Worm (Caenorhabditis elegans): Measurements from ENCODE around the gene noah-2.

The noah-2 gene

ce11 chrIV:14113621-14114020, 22.6 kb downstream of the noah-2 start (continued):
- TF ChIP-seq snpc-1.3 (tag; optimal IDR thresholded peaks at IDR 0.05; ENCODE audit: insufficient read depth) (peak; percentile 51), B0035.1 (tag; optimal IDR thresholded peaks at IDR 0.05) (no peak), ztf-18 (tag; optimal IDR thresholded peaks at IDR 0.05) (no peak), ZK185.1 (tag; optimal IDR thresholded peaks at IDR 0.05; ENCODE audit: poor library complexity, severe bottlenecking) (no peak), cebp-2 (GFP tag; IDR thresholded peaks at IDR 0.05) (0 out of 2 replicates have a peak, but pooled peaks have one; percentile 25), F23B12.7 (tag; optimal IDR thresholded peaks at IDR 0.05; ENCODE audit: insufficient read depth) (no peak), dpff-1 (tag; optimal IDR thresholded peaks at IDR 0.05) (no peak), lin-26 (GFP tag; IDR thresholded peaks at IDR 0.05) (no peak), lsy-27 (tag; optimal IDR thresholded peaks at IDR 0.05; ENCODE audit: borderline replicate concordance, insufficient read depth) (no peak), nhr-120 (GFP tag; IDR thresholded peaks at IDR 0.05) (no peak), nhr-27 (tag; optimal IDR thresholded peaks at IDR 0.05) (no peak), egl-44 (GFP tag; IDR thresholded peaks at IDR 0.05) (no peak), dpl-1 (GFP tag; optimal IDR thresholded peaks at IDR 0.05) (no peak), F39B2.1 (GFP tag; IDR thresholded peaks at IDR 0.05) (no peak), egrh-3 (GFP tag; IDR thresholded peaks at IDR 0.05) (no peak), B0019.2 (GFP tag; conservative IDR thresholded peaks at IDR 0.05) (no peak), attf-6 (GFP tag; IDR thresholded peaks at IDR 0.05) (peak; percentile 57; the same call in 1 of the 2 replicates), die-1 (tag; optimal IDR thresholded peaks at IDR 0.05) (no peak), ama-1 (optimal IDR thresholded peaks at IDR 0.05) (no peak), ama-1 (GFP tag; optimal IDR thresholded peaks at IDR 0.05) (no peak), hlh-12 (tag; optimal IDR thresholded peaks at IDR 0.05) (no peak), pha-4 (tag; optimal IDR thresholded peaks at IDR 0.05) (no peak), dox-1 (GFP tag; IDR thresholded peaks at IDR 0.05) (no peak), ekl-4 (GFP tag; IDR thresholded peaks at IDR 0.05) (no peak), T26A5.8 (tag; optimal IDR thresholded peaks at IDR 0.05) (no peak), ceh-40 (GFP tag; IDR thresholded peaks at IDR 0.05) (no peak), nhr-179 (tag; optimal IDR thresholded peaks at IDR 0.05) (no peak)

- no peak for TF ChIP-seq hlh-26 (GFP tag; conservative IDR thresholded peaks at IDR 0.05)
- peak; percentile 79 for TF ChIP-seq attf-6 (GFP tag; IDR thresholded peaks at IDR 0.05)
- TF ChIP-seq somi-1 (GFP tag; optimal IDR thresholded peaks at IDR 0.05), result no peak
- TF ChIP-seq hsf-1 (GFP tag; IDR thresholded peaks at IDR 0.05), result no peak
- TF ChIP-seq nhr-120 (GFP tag; IDR thresholded peaks at IDR 0.05), result no peak
- TF ChIP-seq xnd-1 (tag; optimal IDR thresholded peaks at IDR 0.05), result no peak
- no peak for TF ChIP-seq F37B4.10 (GFP tag; IDR thresholded peaks at IDR 0.05)
- no peak for TF ChIP-seq lin-35 (GFP tag; optimal IDR thresholded peaks at IDR 0.05)
- no peak for TF ChIP-seq fkh-3 (tag; optimal IDR thresholded peaks at IDR 0.05)
- TF ChIP-seq mes-4 (tag; optimal IDR thresholded peaks at IDR 0.05), result no peak
- no peak for TF ChIP-seq ztf-28 (GFP tag; IDR thresholded peaks at IDR 0.05)
- no peak for TF ChIP-seq nhr-27 (tag; optimal IDR thresholded peaks at IDR 0.05)
- TF ChIP-seq snpc-1.1 (tag; optimal IDR thresholded peaks at IDR 0.05; ENCODE audit: insufficient read depth), result no peak
- peak; percentile 5 for TF ChIP-seq snpc-4 (GFP tag; optimal IDR thresholded peaks at IDR 0.05)
- TF ChIP-seq snpc-4 (tag; optimal IDR thresholded peaks at IDR 0.05), result peak in 1 of 4 experiments; percentile 60
- TF ChIP-seq cebp-1 (GFP tag; IDR thresholded peaks at IDR 0.05), result no peak
- TF ChIP-seq cebp-1 (tag; optimal IDR thresholded peaks at IDR 0.05), result no peak
- no peak for TF ChIP-seq Y95B8A.8 (GFP tag; IDR thresholded peaks at IDR 0.05)
- no peak for TF ChIP-seq nhr-179 (tag; optimal IDR thresholded peaks at IDR 0.05)
- no peak for TF ChIP-seq F10E7.11 (tag; optimal IDR thresholded peaks at IDR 0.05)
- TF ChIP-seq hmg-20 (GFP tag; IDR thresholded peaks at IDR 0.05), result no peak
- no peak for TF ChIP-seq Y53G8AR.9 (GFP tag; conservative IDR thresholded peaks at IDR 0.05)
- TF ChIP-seq let-526 (GFP tag; IDR thresholded peaks at IDR 0.05), result no peak
- TF ChIP-seq snpc-3.4 (tag; optimal IDR thresholded peaks at IDR 0.05), result no peak
- peak; percentile 24 for TF ChIP-seq tbp1 (GFP tag; optimal IDR thresholded peaks at IDR 0.05)
- peak; percentile 25; the same call in 1 of the 2 replicates for TF ChIP-seq madf-6 (GFP tag; IDR thresholded peaks at IDR 0.05)
- no peak for TF ChIP-seq lag-1 (GFP tag; IDR thresholded peaks at IDR 0.05)
Observed at ce11 chrIV:14114357-14114756, 23.3 kb downstream of the noah-2 start.

Measured in whole organism, young adult.